Fruit fly (Drosophila melanogaster) whole organism, pupa: Measurements from ENCODE around the gene Pgant2.

Source experiments
- CG10348 ChIP-seq: fragments of 200-800 bp; sonication (Bioruptor generic); IDR thresholded peaks from 2 replicates; pipeline ENCODE4 v1.3.6; 2022; ENCODE audit warnings: missing biosample characterization, missing genetic modification characterization
- CG12605 ChIP-seq: fragments of 200-800 bp; sonication (Bioruptor generic); IDR thresholded peaks from 2 replicates; pipeline ENCODE4 v1.3.6; 2022; ENCODE audit warnings: missing biosample characterization, missing genetic modification characterization
- CG13204 ChIP-seq: fragments of 200-800 bp; sonication (Bioruptor generic); optimal IDR thresholded peaks from 2 replicates; lab custom pipeline; 2018; ENCODE audit warnings: missing biosample characterization, mild to moderate bottlenecking, missing genetic modification characterization, moderate library complexity
- CG14655 ChIP-seq: fragments of 200-800 bp; sonication (Bioruptor generic); optimal IDR thresholded peaks from 3 replicates; lab custom pipeline; 2017; ENCODE audit warnings: mild to moderate bottlenecking, missing biosample characterization, missing genetic modification reagents, missing genetic modification characterization
- CG15710 ChIP-seq: fragments of 200-800 bp; sonication (Bioruptor generic); optimal IDR thresholded peaks from 2 replicates; lab custom pipeline; 2018; ENCODE audit warnings: missing biosample characterization, mild to moderate bottlenecking, missing genetic modification characterization, moderate library complexity
- CG17806 ChIP-seq: fragments of 200-800 bp; sonication (Bioruptor generic); optimal IDR thresholded peaks from 2 replicates; lab custom pipeline; 2018; ENCODE audit warnings: missing biosample characterization, mild to moderate bottlenecking, missing genetic modification characterization, moderate library complexity
- CG32121 ChIP-seq: fragments of 200-800 bp; sonication (Bioruptor generic); IDR thresholded peaks from 2 replicates; pipeline ENCODE4 v1.3.6; 2022; ENCODE audit warnings: missing biosample characterization, missing genetic modification characterization
- CG34367 ChIP-seq: fragments of 200-800 bp; sonication (Bioruptor generic); optimal IDR thresholded peaks from 2 replicates; lab custom pipeline; 2018; ENCODE audit warnings: missing biosample characterization, mild to moderate bottlenecking, missing genetic modification characterization
- CG4496 ChIP-seq: fragments of 200-800 bp; sonication (Bioruptor generic); IDR thresholded peaks from 3 replicates; pipeline ENCODE4 v1.3.6; 2022; ENCODE audit warnings: missing biosample characterization, missing genetic modification characterization
- CG8159 ChIP-seq: fragments of 200-800 bp; sonication (Bioruptor generic); optimal IDR thresholded peaks from 3 replicates; lab custom pipeline; 2018; ENCODE audit warnings: missing biosample characterization, mild to moderate bottlenecking, missing genetic modification characterization, moderate library complexity
- CG8301 ChIP-seq: fragments of 200-800 bp; sonication (Bioruptor generic); optimal IDR thresholded peaks from 2 replicates; lab custom pipeline; 2018; ENCODE audit warnings: missing biosample characterization, mild to moderate bottlenecking, missing genetic modification characterization
- CG9948 ChIP-seq: fragments of 200-800 bp; sonication (Bioruptor generic); optimal IDR thresholded peaks from 2 replicates; lab custom pipeline; 2018; ENCODE audit warnings: missing biosample characterization, mild to moderate bottlenecking, missing genetic modification characterization, moderate library complexity
- D1 ChIP-seq: fragments of 200-800 bp; sonication (Bioruptor generic); optimal IDR thresholded peaks from 2 replicates; lab custom pipeline; 2018; ENCODE audit warnings: missing biosample characterization, mild to moderate bottlenecking, missing genetic modification characterization, moderate library complexity
- EcR ChIP-seq: fragments of 200-800 bp; sonication (Bioruptor generic); optimal IDR thresholded peaks from 3 replicates; lab custom pipeline; 2019; ENCODE audit warnings: missing biosample characterization, missing genetic modification characterization, mild to moderate bottlenecking, moderate library complexity, missing genetic modification reagents
- Ets98B ChIP-seq: fragments of 200-800 bp; sonication (Bioruptor generic); IDR thresholded peaks from 2 replicates; pipeline ENCODE4 v1.3.6; 2022; ENCODE audit warnings: missing biosample characterization, missing genetic modification characterization
- Pif1A ChIP-seq: fragments of 200-800 bp; sonication (Bioruptor generic); optimal IDR thresholded peaks from 3 replicates; lab custom pipeline; 2016; ENCODE audit warnings: missing biosample characterization, missing genetic modification characterization
- Pif1B ChIP-seq: fragments of 200-800 bp; sonication (Bioruptor generic); optimal IDR thresholded peaks from 3 replicates; lab custom pipeline; 2016; ENCODE audit warnings: missing biosample characterization, missing genetic modification characterization
- Snoo ChIP-seq: fragments of 200-800 bp; sonication (Bioruptor generic); optimal IDR thresholded peaks from 3 replicates; lab custom pipeline; 2017; ENCODE audit warnings: missing biosample characterization, mild to moderate bottlenecking, missing genetic modification characterization, inconsistent platforms
- fd96Ca ChIP-seq: fragments of 200-800 bp; sonication (Bioruptor generic); IDR thresholded peaks from 3 replicates; pipeline ENCODE4 v1.3.6; 2022; ENCODE audit warnings: missing biosample characterization, missing genetic modification characterization
- gl ChIP-seq: fragments of 200-800 bp; sonication (Bioruptor generic); optimal IDR thresholded peaks from 2 replicates; lab custom pipeline; 2018; ENCODE audit warnings: missing biosample characterization, mild to moderate bottlenecking, missing genetic modification characterization
- rn ChIP-seq: fragments of 200-800 bp; sonication (Bioruptor generic); IDR thresholded peaks from 2 replicates; pipeline ENCODE4 v1.3.6; 2022; ENCODE audit warnings: missing biosample characterization, missing genetic modification characterization

The Pgant2 gene

DNA sequence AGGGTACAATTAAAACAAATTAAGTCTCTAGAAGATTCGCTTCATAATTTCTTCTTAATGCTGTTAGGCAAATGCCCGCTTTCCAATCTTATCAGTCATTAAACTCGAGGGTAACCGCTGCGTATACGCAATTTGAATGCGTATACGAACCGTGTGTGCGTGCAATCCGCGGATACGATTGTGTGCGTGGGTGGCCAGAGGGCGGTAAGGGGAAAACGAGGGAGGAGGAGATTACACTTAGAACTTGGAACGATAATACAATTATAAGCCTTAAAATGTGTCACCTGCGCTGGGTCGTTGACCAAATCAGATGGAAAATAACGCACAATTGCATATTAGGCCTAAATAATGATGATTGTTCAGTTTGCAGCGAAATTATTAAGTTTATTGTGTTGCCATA is 70.7 kb downstream of the Pgant2 start:
- no peak for TF ChIP-seq Ets98B
- peak; percentile 47; the same call in 1 of the 3 replicates for TF ChIP-seq fd96Ca (GFP tag; lab: Robert Waterston, UW)

dm6 chr2L:3354642-3355380 is 71.7 kb downstream of the Pgant2 start, which contains the start of gene E23:
Gene E23 (minus strand): TSS chr2L:3354829.
- peak; percentile 98 for TF ChIP-seq CG15710
- TF ChIP-seq CG4496 (GFP tag; lab: Robert Waterston, UW), result peak; percentile 98
- peak; percentile 99 for TF ChIP-seq CG14655 (GFP tag; lab: Kevin White, UChicago)
- peak; percentile 98 for TF ChIP-seq CG8301 (tag; lab: Kevin White, UChicago)
- TF ChIP-seq CG17806, result peak; percentile 98
- TF ChIP-seq Snoo (tag; lab: Kevin White, UChicago), result peak; percentile 99
- peak; percentile 97 for TF ChIP-seq D1 (tag; lab: Kevin White, UChicago)
- TF ChIP-seq CG8159, result peak; percentile 98
- peak; percentile 89 for TF ChIP-seq gl
- TF ChIP-seq CG12605, result peak; percentile 96
- peak; percentile 98 for TF ChIP-seq Pif1B (GFP tag; lab: Kevin White, UChicago)
- TF ChIP-seq Pif1A (GFP tag; lab: Kevin White, UChicago), result peak; percentile 97
- TF ChIP-seq CG9948 (tag; lab: Kevin White, UChicago), result peak; percentile 99
- TF ChIP-seq fd96Ca (GFP tag; lab: Robert Waterston, UW), result peak; percentile 96
- peak; percentile 93 for TF ChIP-seq CG13204 (GFP tag; lab: Kevin White, UChicago)
- peak; percentile 99 for TF ChIP-seq CG32121 (GFP tag; lab: Robert Waterston, UW)
- peak; percentile 71 for TF ChIP-seq EcR (GFP tag; lab: Kevin White, UChicago)
- TF ChIP-seq CG10348 (GFP tag; lab: Robert Waterston, UW), result peak; percentile 91
- TF ChIP-seq CG34367, result peak; percentile 96
- peak; percentile 94 for TF ChIP-seq rn (GFP tag; lab: Robert Waterston, UW)
- TF ChIP-seq Ets98B, result peak; percentile 97
- TF ChIP-seq, all 21 proteins: peak for 21
